Worm (Caenorhabditis elegans) whole organism, late embryonic: ENCODE data around the gene mig-2.
A peak's percentile ranks its signal among the peaks of the same experiment; 100 is the strongest.

Experiments used
- F13H6.1 ChIP-seq: sonication (generic microtip); optimal IDR thresholded peaks from 2 replicates; lab custom pipeline; 2016; ENCODE audit warnings: missing genetic modification characterization, missing compliant biosample characterization
- K02D7.2 ChIP-seq: sonication (generic microtip); optimal IDR thresholded peaks from 2 replicates; lab custom pipeline; 2017; ENCODE audit warnings: mild to moderate bottlenecking, missing genetic modification characterization, missing compliant biosample characterization
- K09A11.1 ChIP-seq: sonication (generic microtip); optimal IDR thresholded peaks from 2 replicates; lab custom pipeline; 2017; ENCODE audit warnings: antibody characterized with exemption, mild to moderate bottlenecking, missing genetic modification characterization, missing compliant biosample characterization; ENCODE audit not compliant: insufficient read depth
- T23F11.4 ChIP-seq: fragments of 200-800 bp; sonication (Bioruptor generic); optimal IDR thresholded peaks from 2 replicates; lab custom pipeline; 2018; ENCODE audit warnings: mild to moderate bottlenecking, missing genetic modification characterization, missing compliant biosample characterization
- ahr-1 ChIP-seq: sonication (generic microtip); optimal IDR thresholded peaks from 2 replicates; lab custom pipeline; 2016; ENCODE audit warnings: missing genetic modification characterization, missing compliant biosample characterization
- ama-1 ChIP-seq: fragments of 150-350 bp; optimal IDR thresholded peaks from 2 replicates; lab custom pipeline; 2014
- ceh-14 ChIP-seq: sonication (generic microtip); optimal IDR thresholded peaks from 2 replicates; lab custom pipeline; 2016; ENCODE audit warnings: missing genotype, missing genetic modification characterization, missing compliant biosample characterization
- ceh-19 ChIP-seq: fragments of 200-800 bp; sonication (Bioruptor generic); optimal IDR thresholded peaks from 2 replicates; lab custom pipeline; 2018; ENCODE audit warnings: mild to moderate bottlenecking, missing genetic modification characterization, missing compliant biosample characterization
- ceh-22 ChIP-seq: sonication (generic microtip); optimal IDR thresholded peaks from 2 replicates; lab custom pipeline; 2017; ENCODE audit warnings: missing biosample characterization, missing genetic modification characterization
- ceh-30 ChIP-seq: fragments of 150-350 bp; optimal IDR thresholded peaks from 2 replicates; lab custom pipeline; 2014; ENCODE audit warnings: missing biosample characterization, missing genetic modification characterization
- ceh-31 ChIP-seq: sonication (generic microtip); optimal IDR thresholded peaks from 2 replicates; lab custom pipeline; 2016; ENCODE audit warnings: missing genetic modification characterization, missing compliant biosample characterization
- ceh-48 ChIP-seq: sonication (generic microtip); optimal IDR thresholded peaks from 2 replicates; lab custom pipeline; 2016; ENCODE audit warnings: missing genetic modification characterization, inconsistent platforms, missing compliant biosample characterization
- ceh-9 ChIP-seq: sonication (generic microtip); optimal IDR thresholded peaks from 2 replicates; lab custom pipeline; 2016; ENCODE audit warnings: mild to moderate bottlenecking, missing genetic modification characterization, inconsistent platforms, missing compliant biosample characterization
- che-1 ChIP-seq: sonication (generic microtip); optimal IDR thresholded peaks from 2 replicates; lab custom pipeline; 2016; ENCODE audit warnings: mild to moderate bottlenecking, missing genetic modification characterization, missing compliant biosample characterization
- elt-2 ChIP-seq: sonication (generic microtip); optimal IDR thresholded peaks from 2 replicates; lab custom pipeline; 2016; ENCODE audit warnings: missing genetic modification reagents, missing genetic modification characterization, missing compliant biosample characterization
- elt-4 ChIP-seq: sonication (generic microtip); optimal IDR thresholded peaks from 2 replicates; lab custom pipeline; 2016; ENCODE audit warnings: missing genetic modification characterization, missing compliant biosample characterization
- eyg-1 ChIP-seq: sonication (generic microtip); optimal IDR thresholded peaks from 2 replicates; lab custom pipeline; 2016; ENCODE audit warnings: missing genotype, missing genetic modification characterization, missing compliant biosample characterization
- fax-1 ChIP-seq: sonication (generic microtip); optimal IDR thresholded peaks from 2 replicates; lab custom pipeline; 2016; ENCODE audit warnings: missing genotype, missing genetic modification characterization, missing compliant biosample characterization
- fkh-10 ChIP-seq: fragments of 150-350 bp; optimal IDR thresholded peaks from 2 replicates; lab custom pipeline; 2014; ENCODE audit warnings: missing biosample characterization, missing genetic modification reagents, missing genetic modification characterization
- fkh-6 ChIP-seq: sonication (generic microtip); optimal IDR thresholded peaks from 2 replicates; lab custom pipeline; 2016; ENCODE audit warnings: missing genetic modification characterization, missing compliant biosample characterization
- gmeb-2 ChIP-seq: sonication (generic microtip); optimal IDR thresholded peaks from 2 replicates; lab custom pipeline; 2016; ENCODE audit warnings: missing genetic modification characterization, inconsistent platforms, missing compliant biosample characterization
- hlh-15 ChIP-seq: sonication (generic microtip); optimal IDR thresholded peaks from 2 replicates; lab custom pipeline; 2016; ENCODE audit warnings: missing genetic modification characterization, missing compliant biosample characterization
- hlh-30 ChIP-seq: sonication (generic microtip); optimal IDR thresholded peaks from 2 replicates; lab custom pipeline; 2017; ENCODE audit warnings: antibody characterized with exemption, missing genetic modification characterization, missing compliant biosample characterization; ENCODE audit not compliant: insufficient read depth
- hlh-8 ChIP-seq: sonication (generic microtip); optimal IDR thresholded peaks from 2 replicates; lab custom pipeline; 2016; ENCODE audit warnings: missing genotype, missing genetic modification characterization, missing compliant biosample characterization
- lim-6 ChIP-seq: sonication (generic microtip); optimal IDR thresholded peaks from 2 replicates; lab custom pipeline; 2016; ENCODE audit warnings: missing genetic modification characterization, missing compliant biosample characterization
- lin-11 ChIP-seq: fragments of 200-800 bp; sonication (Bioruptor generic); optimal IDR thresholded peaks from 2 replicates; lab custom pipeline; 2018; ENCODE audit warnings: mild to moderate bottlenecking, missing genetic modification characterization, missing compliant biosample characterization
- madf-2 ChIP-seq: sonication (generic microtip); optimal IDR thresholded peaks from 2 replicates; lab custom pipeline; 2017; ENCODE audit warnings: missing genetic modification characterization, missing compliant biosample characterization
- nhr-11 ChIP-seq: fragments of 150-350 bp; optimal IDR thresholded peaks from 2 replicates; lab custom pipeline; 2014; ENCODE audit warnings: missing biosample characterization, missing genetic modification characterization
- nhr-232 ChIP-seq: sonication (generic microtip); optimal IDR thresholded peaks from 2 replicates; lab custom pipeline; 2016; ENCODE audit warnings: missing genetic modification characterization, missing compliant biosample characterization
- pag-3 ChIP-seq: sonication (generic microtip); optimal IDR thresholded peaks from 2 replicates; lab custom pipeline; 2016; ENCODE audit warnings: missing compliant biosample characterization, missing genetic modification characterization, borderline replicate concordance
- pat-9 ChIP-seq: fragments of 200-800 bp; sonication (Bioruptor generic); optimal IDR thresholded peaks from 2 replicates; lab custom pipeline; 2018; ENCODE audit warnings: mild to moderate bottlenecking, missing genetic modification characterization, moderate library complexity, missing compliant biosample characterization
- pax-1 ChIP-seq: fragments of 150-350 bp; optimal IDR thresholded peaks from 2 replicates; lab custom pipeline; 2014; ENCODE audit warnings: missing biosample characterization, missing genetic modification characterization
- pha-4 ChIP-seq: fragments of 150-350 bp; optimal IDR thresholded peaks from 2 replicates; lab custom pipeline; 2018; ENCODE audit warnings: missing biosample characterization, missing genetic modification reagents, missing genetic modification characterization
- pqm-1 ChIP-seq: sonication (generic microtip); optimal IDR thresholded peaks from 2 replicates; lab custom pipeline; 2016; ENCODE audit warnings: missing genetic modification characterization, missing compliant biosample characterization
- pros-1 ChIP-seq: fragments of 150-350 bp; optimal IDR thresholded peaks from 2 replicates; lab custom pipeline; 2014; ENCODE audit warnings: missing biosample characterization, missing genetic modification reagents, missing genetic modification characterization
- ref-2 ChIP-seq: sonication (generic microtip); optimal IDR thresholded peaks from 2 replicates; lab custom pipeline; 2016; ENCODE audit warnings: missing genetic modification characterization, missing compliant biosample characterization
- rnt-1 ChIP-seq: sonication (generic microtip); optimal IDR thresholded peaks from 2 replicates; lab custom pipeline; 2016; ENCODE audit warnings: missing genetic modification characterization, missing compliant biosample characterization
- sox-2 ChIP-seq: fragments of 200-800 bp; sonication (Bioruptor generic); IDR thresholded peaks from 2 replicates; pipeline ENCODE4 v1.3.6; 2022; ENCODE audit warnings: missing genetic modification reagents, missing genetic modification characterization, missing compliant biosample characterization
- sox-4 ChIP-seq: sonication (generic microtip); optimal IDR thresholded peaks from 2 replicates; lab custom pipeline; 2017; ENCODE audit warnings: mild to moderate bottlenecking, missing genetic modification characterization, inconsistent platforms, missing compliant biosample characterization
- unc-3 ChIP-seq, 2 experiments: fragments of 200-800 bp in 1 of 2; sonication (Bioruptor generic) in 1 of 2; sonication (generic microtip) in 1 of 2; conservative IDR thresholded peaks in 1 of 2; optimal IDR thresholded peaks in 1 of 2; 2 replicates each; pipeline versions ENCODE4 v1.3.6 to Lab custom; 2016 to 2022; ENCODE audit warnings: missing compliant biosample characterization in 2 of 2, missing genetic modification characterization in 2 of 2, missing genetic modification reagents in 1 of 2
- unc-42 ChIP-seq: sonication (generic microtip); optimal IDR thresholded peaks from 2 replicates; lab custom pipeline; 2016; ENCODE audit warnings: missing genotype, missing genetic modification characterization, missing compliant biosample characterization
- unc-55 ChIP-seq: sonication (generic microtip); optimal IDR thresholded peaks from 2 replicates; lab custom pipeline; 2017; ENCODE audit warnings: missing biosample characterization, missing genetic modification reagents, missing genetic modification characterization
- unc-86 ChIP-seq: sonication (generic microtip); optimal IDR thresholded peaks from 2 replicates; lab custom pipeline; 2016; ENCODE audit warnings: missing genetic modification characterization, missing compliant biosample characterization
- zip-5 ChIP-seq: sonication (generic microtip); optimal IDR thresholded peaks from 2 replicates; lab custom pipeline; 2016; ENCODE audit warnings: missing genetic modification characterization, missing compliant biosample characterization
- ztf-16 ChIP-seq: sonication (generic microtip); optimal IDR thresholded peaks from 2 replicates; lab custom pipeline; 2017; ENCODE audit warnings: missing genetic modification characterization, missing compliant biosample characterization

Gene mig-2

ce11 chrX:11576429-11577088 is 28.2 kb downstream of the mig-2 start:
- TF ChIP-seq ceh-31 (tag; lab: Kevin White, UChicago), result no peak
- no peak for TF ChIP-seq ama-1 (lab: Kevin White, UChicago)
- peak; percentile 78 for TF ChIP-seq unc-55 (GFP tag; lab: Kevin White, UChicago)
- no peak for TF ChIP-seq ceh-9 (tag; lab: Kevin White, UChicago)
- TF ChIP-seq pha-4, result no peak
- no peak for TF ChIP-seq zip-5
- no peak for TF ChIP-seq eyg-1 (tag; lab: Kevin White, UChicago)
- TF ChIP-seq pat-9, result peak; percentile 9
- no peak for TF ChIP-seq lin-11 (tag; lab: Kevin White, UChicago)
- TF ChIP-seq pqm-1, result no peak

DNA sequence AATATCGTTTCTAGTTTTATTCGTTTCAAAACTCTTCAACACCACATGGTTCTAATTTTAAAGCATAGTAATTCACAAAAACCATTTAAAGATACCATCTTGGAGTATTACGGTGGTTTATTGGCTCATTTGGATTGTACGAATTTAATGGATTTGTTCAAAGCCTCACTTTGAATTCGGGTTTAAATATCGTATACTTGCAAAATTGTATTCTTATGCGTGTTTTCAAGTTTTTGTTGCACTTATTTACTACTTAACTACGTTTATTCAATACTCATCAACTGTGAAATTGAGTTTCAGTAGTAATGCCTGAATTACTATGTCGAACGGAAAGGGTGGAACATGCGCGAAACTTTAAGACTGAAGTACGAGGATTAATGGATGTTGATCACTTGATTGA is 37.0 kb downstream of the mig-2 start, which contains the start of gene abts-2:
Gene abts-2 (plus strand): TSS at position 301 of the 400 bp plus-strand sequence.
- no peak for TF ChIP-seq ref-2
- no peak for TF ChIP-seq unc-55 (GFP tag; lab: Kevin White, UChicago)
- TF ChIP-seq ceh-48 (tag; lab: Kevin White, UChicago), result no peak
- TF ChIP-seq hlh-15, result no peak
- TF ChIP-seq ceh-30 (tag; lab: Kevin White, UChicago), result no peak
- TF ChIP-seq rnt-1, result no peak
- no peak for TF ChIP-seq ahr-1
- TF ChIP-seq nhr-11 (tag; lab: Kevin White, UChicago), result no peak
- TF ChIP-seq ceh-14 (tag; lab: Kevin White, UChicago), result no peak
- TF ChIP-seq sox-4 (tag; lab: Kevin White, UChicago), result no peak
- no peak for TF ChIP-seq che-1 (tag; lab: Kevin White, UChicago)
- no peak for TF ChIP-seq unc-86 (tag; lab: Kevin White, UChicago)
- TF ChIP-seq T23F11.4 (GFP tag; lab: Kevin White, UChicago), result no peak
- TF ChIP-seq F13H6.1 (tag; lab: Kevin White, UChicago), result no peak
- no peak for TF ChIP-seq ama-1 (lab: Kevin White, UChicago)
- TF ChIP-seq sox-2 (GFP tag; lab: Robert Waterston, UW), result no peak
- no peak for TF ChIP-seq lin-11 (tag; lab: Kevin White, UChicago)

ce11 chrX:11585894-11586293 is 37.5 kb downstream of the mig-2 start:
- TF ChIP-seq gmeb-2 (tag; lab: Kevin White, UChicago) (no peak), K02D7.2 (tag; lab: Kevin White, UChicago) (no peak), pag-3 (tag; lab: Kevin White, UChicago) (no peak), unc-3 (GFP tag; conservative IDR thresholded peaks at IDR 0.05; lab: Robert Waterston, UW) (no peak), unc-3 (tag; optimal IDR thresholded peaks at IDR 0.05; lab: Kevin White, UChicago) (no peak), pat-9 (no peak), ceh-30 (tag; lab: Kevin White, UChicago) (no peak), elt-2 (tag; lab: Kevin White, UChicago) (no peak), ztf-16 (tag; lab: Kevin White, UChicago) (no peak), sox-2 (GFP tag; lab: Robert Waterston, UW) (no peak), ceh-48 (tag; lab: Kevin White, UChicago) (no peak), pros-1 (tag; lab: Kevin White, UChicago) (no peak), ahr-1 (no peak)
- TF ChIP-seq, all 69 proteins: peak for 0

- no peak for TF ChIP-seq pax-1 (tag; lab: Kevin White, UChicago)
- TF ChIP-seq madf-2, result no peak
- no peak for TF ChIP-seq unc-42 (tag; lab: Kevin White, UChicago)
- TF ChIP-seq fkh-6, result no peak
- no peak for TF ChIP-seq ceh-19 (GFP tag; lab: Kevin White, UChicago)
- no peak for TF ChIP-seq eyg-1 (tag; lab: Kevin White, UChicago)
- TF ChIP-seq F13H6.1 (tag; lab: Kevin White, UChicago), result no peak
- TF ChIP-seq elt-4 (tag; lab: Kevin White, UChicago), result no peak
- no peak for TF ChIP-seq fax-1 (tag; lab: Kevin White, UChicago)
- no peak for TF ChIP-seq nhr-232 (tag; lab: Kevin White, UChicago)
- no peak for TF ChIP-seq hlh-8
- TF ChIP-seq hlh-30, result no peak
- no peak for TF ChIP-seq K09A11.1
- TF ChIP-seq lin-11 (tag; lab: Kevin White, UChicago), result no peak
- TF ChIP-seq gmeb-2 (tag; lab: Kevin White, UChicago), result no peak
- no peak for TF ChIP-seq ceh-22
- TF ChIP-seq lim-6 (tag; lab: Kevin White, UChicago), result no peak
- no peak for TF ChIP-seq fkh-10 (GFP tag; lab: Kevin White, UChicago)
- no peak for TF ChIP-seq pros-1 (tag; lab: Kevin White, UChicago)
Measured at ce11 chrX:11590545-11590944, 42.1 kb downstream of the mig-2 start.
